Worm (Caenorhabditis elegans) whole organism, L4/young adult: ENCODE measurements around the gene fbxb-58.

Experiments used
- W03F9.2 ChIP-seq: fragments of 150-350 bp; optimal IDR thresholded peaks from 2 replicates; lab custom pipeline; 2014; ENCODE audit warnings: missing biosample characterization, missing genetic modification characterization
- dao-5 ChIP-seq: sonication (generic microtip); optimal IDR thresholded peaks from 2 replicates; lab custom pipeline; 2016; ENCODE audit warnings: missing genotype, missing genetic modification characterization, moderate library complexity, missing compliant biosample characterization
- him-1 ChIP-seq: sonication (generic microtip); optimal IDR thresholded peaks from 2 replicates; lab custom pipeline; 2016; ENCODE audit warnings: missing genotype, missing genetic modification reagents, missing genetic modification characterization, missing compliant biosample characterization

DNA sequence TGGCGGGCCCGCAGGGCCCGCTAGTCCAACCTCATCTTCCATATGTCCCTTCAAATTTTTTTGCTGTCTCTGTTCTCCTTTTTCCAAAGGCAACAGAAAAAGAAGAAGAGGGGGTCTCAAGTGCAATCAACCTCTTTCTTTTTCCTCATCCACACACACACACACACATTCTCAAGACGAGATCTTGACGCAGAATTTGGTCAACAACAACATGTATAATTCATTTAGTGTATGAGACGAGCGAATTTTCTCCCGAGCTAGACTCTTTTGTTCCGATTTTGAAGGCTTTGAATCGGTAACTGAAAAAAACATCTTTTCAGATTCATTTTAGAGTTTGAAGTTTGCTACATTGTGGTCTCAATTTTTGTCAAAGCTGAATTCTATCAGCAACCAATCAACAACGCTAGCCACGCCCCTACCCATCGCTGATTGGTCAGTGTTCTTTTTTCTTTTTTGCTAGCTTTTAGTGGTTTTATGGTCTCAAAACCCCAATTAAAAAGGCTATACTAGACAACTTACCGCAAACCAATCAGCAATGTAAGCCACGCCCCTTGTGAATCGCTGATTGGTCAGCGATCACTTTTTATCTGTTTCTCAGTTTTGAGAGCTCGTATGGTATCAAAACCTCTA is 29.8 kb upstream of the fbxb-58 start:
- TF ChIP-seq him-1 (tag; lab: Kevin White, UChicago), result no peak
- TF ChIP-seq W03F9.2 (tag; lab: Kevin White, UChicago), result no peak
- TF ChIP-seq dao-5 (tag; lab: Kevin White, UChicago), result no peak
